Fruit fly (Drosophila melanogaster) whole organism, embryonic: ENCODE data around the gene CG17127.

Experiments used
- Antp ChIP-seq: fragments of 200-800 bp; sonication (Bioruptor generic); optimal IDR thresholded peaks from 3 replicates; lab custom pipeline; 2016; ENCODE audit warnings: missing biosample characterization, missing genetic modification characterization
- Awh ChIP-seq: fragments of 200-800 bp; sonication (Bioruptor generic); IDR thresholded peaks from 2 replicates; pipeline ENCODE4, ENCODE4 v1.3.6; 2022; ENCODE audit warnings: missing biosample characterization, missing genetic modification characterization
- CG10209 ChIP-seq: fragments of 200-800 bp; sonication (Bioruptor generic); optimal IDR thresholded peaks from 3 replicates; lab custom pipeline; 2017; ENCODE audit warnings: missing biosample characterization, mild to moderate bottlenecking, missing genetic modification characterization, missing genetic modification reagents
- CG1024 ChIP-seq: fragments of 200-800 bp; sonication (Bioruptor generic); IDR thresholded peaks from 2 replicates; pipeline ENCODE4 v1.3.6; 2022; ENCODE audit warnings: missing biosample characterization, missing genetic modification characterization
- CG15601 ChIP-seq: fragments of 200-800 bp; sonication (Bioruptor generic); optimal IDR thresholded peaks from 3 replicates; lab custom pipeline; 2019; ENCODE audit warnings: missing biosample characterization, mild to moderate bottlenecking, missing genetic modification characterization, moderate library complexity
- CG1792 ChIP-seq: fragments of 200-800 bp; sonication (Bioruptor generic); optimal IDR thresholded peaks from 2 replicates; lab custom pipeline; 2016; ENCODE audit warnings: missing biosample characterization, missing genetic modification characterization
- CG2199 ChIP-seq: fragments of 200-800 bp; sonication (Bioruptor generic); IDR thresholded peaks from 3 replicates; pipeline ENCODE4 v1.3.6; 2022; ENCODE audit warnings: missing biosample characterization, missing genetic modification characterization
- CG2678 ChIP-seq: fragments of 200-800 bp; sonication (Bioruptor generic); optimal IDR thresholded peaks from 3 replicates; lab custom pipeline; 2019; ENCODE audit warnings: missing biosample characterization, mild to moderate bottlenecking, missing genetic modification characterization, moderate library complexity
- CG2712 ChIP-seq: fragments of 200-800 bp; optimal IDR thresholded peaks from 3 replicates; lab custom pipeline; 2019; ENCODE audit warnings: missing biosample characterization, mild to moderate bottlenecking, missing genetic modification characterization, moderate library complexity
- CG2889 ChIP-seq: fragments of 200-800 bp; sonication (Bioruptor generic); IDR thresholded peaks from 3 replicates; pipeline ENCODE4 v1.3.6; 2022; ENCODE audit warnings: missing biosample characterization, missing genetic modification characterization
- CG33557 ChIP-seq: fragments of 200-800 bp; sonication (Bioruptor generic); optimal IDR thresholded peaks from 2 replicates; lab custom pipeline; 2019; ENCODE audit warnings: missing biosample characterization, mild to moderate bottlenecking, missing genetic modification characterization, moderate library complexity
- CG3995 ChIP-seq: fragments of 200-800 bp; sonication (Bioruptor generic); optimal IDR thresholded peaks from 3 replicates; lab custom pipeline; 2016; ENCODE audit warnings: missing biosample characterization, missing genetic modification characterization
- CG4730 ChIP-seq: fragments of 200-800 bp; sonication (Bioruptor generic); IDR thresholded peaks from 2 replicates; pipeline ENCODE4 v1.3.6; 2022; ENCODE audit warnings: missing biosample characterization, missing genetic modification characterization
- CG5245 ChIP-seq: fragments of 200-800 bp; sonication (Bioruptor generic); optimal IDR thresholded peaks from 3 replicates; lab custom pipeline; 2016; ENCODE audit warnings: missing biosample characterization, missing genetic modification characterization
- CG7839 ChIP-seq: fragments of 200-800 bp; sonication (Bioruptor generic); optimal IDR thresholded peaks from 3 replicates; lab custom pipeline; 2018; ENCODE audit warnings: missing biosample characterization, mild to moderate bottlenecking, missing genetic modification characterization, moderate library complexity
- CG9797 ChIP-seq: fragments of 200-800 bp; sonication (Bioruptor generic); optimal IDR thresholded peaks from 3 replicates; lab custom pipeline; 2018; ENCODE audit warnings: missing biosample characterization, mild to moderate bottlenecking, missing genetic modification characterization
- D ChIP-seq, 2 experiments: fragments of 200-800 bp in 1 of 2; fragments of >200 bp in 1 of 2; sonication (Bioruptor generic) in 1 of 2; optimal IDR thresholded peaks; 2 replicates in 1 of 2; 3 replicates in 1 of 2; lab custom pipeline; 2017; ENCODE audit warnings: mild to moderate bottlenecking in 1 of 2, missing biosample characterization in 1 of 2, missing genetic modification characterization in 1 of 2, missing genetic modification reagents in 1 of 2
- Dad ChIP-seq: fragments of 200-800 bp; sonication (Bioruptor generic); optimal IDR thresholded peaks from 3 replicates; lab custom pipeline; 2016; ENCODE audit warnings: missing biosample characterization, missing genetic modification characterization
- Deaf1 ChIP-seq: fragments of 200-800 bp; optimal IDR thresholded peaks from 3 replicates; lab custom pipeline; 2019; ENCODE audit warnings: missing biosample characterization, mild to moderate bottlenecking, missing genetic modification characterization, moderate library complexity
- Dp ChIP-seq: fragments of 200-800 bp; sonication (Bioruptor generic); optimal IDR thresholded peaks from 2 replicates; lab custom pipeline; 2018; ENCODE audit warnings: missing biosample characterization, mild to moderate bottlenecking, missing genetic modification characterization, moderate library complexity
- GATAe ChIP-seq: fragments of 200-800 bp; sonication (Bioruptor generic); conservative IDR thresholded peaks from 2 replicates; pipeline ENCODE4 v1.3.6; 2022; ENCODE audit warnings: missing biosample characterization, missing genetic modification characterization
- H15 ChIP-seq: fragments of 200-800 bp; sonication (Bioruptor generic); IDR thresholded peaks from 3 replicates; pipeline ENCODE4 v1.3.6; 2022; ENCODE audit warnings: missing biosample characterization, missing genetic modification characterization
- Hey ChIP-seq: fragments of 200-800 bp; sonication (Bioruptor generic); optimal IDR thresholded peaks from 3 replicates; lab custom pipeline; 2018; ENCODE audit warnings: missing biosample characterization, mild to moderate bottlenecking, missing genetic modification characterization
- HmgZ ChIP-seq: fragments of 200-800 bp; sonication (Bioruptor generic); optimal IDR thresholded peaks from 2 replicates; lab custom pipeline; 2018; ENCODE audit warnings: missing biosample characterization, mild to moderate bottlenecking, missing genetic modification characterization
- Mad ChIP-seq: fragments of 200-800 bp; sonication (Bioruptor generic); optimal IDR thresholded peaks from 2 replicates; lab custom pipeline; 2016; ENCODE audit warnings: missing biosample characterization, missing genetic modification characterization
- Max ChIP-seq: fragments of 200-800 bp; sonication (Bioruptor generic); optimal IDR thresholded peaks from 2 replicates; lab custom pipeline; 2016; ENCODE audit warnings: missing biosample characterization, mild to moderate bottlenecking, missing genetic modification characterization
- Nf-YC ChIP-seq: fragments of 200-800 bp; optimal IDR thresholded peaks from 3 replicates; lab custom pipeline; 2019; ENCODE audit warnings: missing biosample characterization, mild to moderate bottlenecking, missing genetic modification characterization, moderate library complexity
- Oaz ChIP-seq: fragments of 200-800 bp; sonication (Bioruptor generic); IDR thresholded peaks from 2 replicates; pipeline ENCODE4 v1.3.6; 2022; ENCODE audit warnings: missing biosample characterization, missing genetic modification characterization
- Six4 ChIP-seq: fragments of 200-800 bp; sonication (Bioruptor generic); optimal IDR thresholded peaks from 2 replicates; lab custom pipeline; 2016; ENCODE audit warnings: missing biosample characterization, missing genetic modification characterization
- Usf ChIP-seq: fragments of 200-800 bp; sonication (Bioruptor generic); optimal IDR thresholded peaks from 2 replicates; lab custom pipeline; 2017; ENCODE audit warnings: missing genotype, missing biosample characterization, missing genetic modification characterization
- ato ChIP-seq: fragments of 200-800 bp; sonication (Bioruptor generic); IDR thresholded peaks from 2 replicates; pipeline ENCODE4 v1.3.6; 2022; ENCODE audit warnings: missing biosample characterization, missing genetic modification characterization; ENCODE audit not compliant: partially characterized antibody
- cas ChIP-seq: fragments of 200-800 bp; sonication (Bioruptor generic); IDR thresholded peaks from 2 replicates; pipeline ENCODE4 v1.3.6; 2022; ENCODE audit warnings: missing biosample characterization, missing genetic modification characterization
- cato ChIP-seq: fragments of 200-800 bp; sonication (Bioruptor generic); optimal IDR thresholded peaks from 2 replicates; lab custom pipeline; 2016; ENCODE audit warnings: missing biosample characterization, missing genetic modification characterization, borderline replicate concordance
- chm ChIP-seq: fragments of 200-800 bp; sonication (Bioruptor generic); IDR thresholded peaks from 2 replicates; pipeline ENCODE4 v1.3.6; 2022; ENCODE audit warnings: missing biosample characterization, missing genetic modification characterization
- corto ChIP-seq: fragments of 200-800 bp; sonication (Bioruptor generic); optimal IDR thresholded peaks from 2 replicates; lab custom pipeline; 2016; ENCODE audit warnings: missing biosample characterization, mild to moderate bottlenecking, missing genetic modification characterization, moderate library complexity
- crol ChIP-seq: fragments of 200-800 bp; sonication (Bioruptor generic); IDR thresholded peaks from 2 replicates; pipeline ENCODE4 v1.3.6; 2022; ENCODE audit warnings: missing biosample characterization, missing genetic modification characterization
- dimm ChIP-seq: fragments of 200-800 bp; sonication (Bioruptor generic); IDR thresholded peaks from 2 replicates; pipeline ENCODE4 v1.3.6; 2022; ENCODE audit warnings: missing biosample characterization, missing genetic modification characterization
- ewg ChIP-seq: fragments of 200-800 bp; sonication (Bioruptor generic); optimal IDR thresholded peaks from 3 replicates; lab custom pipeline; 2017; ENCODE audit warnings: mild to moderate bottlenecking, missing biosample characterization, missing genetic modification reagents, missing genetic modification characterization
- fd64A ChIP-seq: fragments of 200-800 bp; sonication (Bioruptor generic); optimal IDR thresholded peaks from 3 replicates; lab custom pipeline; 2018; ENCODE audit warnings: missing biosample characterization, mild to moderate bottlenecking, missing genetic modification characterization
- gsb ChIP-seq: fragments of 200-800 bp; sonication (Bioruptor generic); IDR thresholded peaks from 2 replicates; pipeline ENCODE4 v1.3.6; 2022; ENCODE audit warnings: missing biosample characterization, missing genetic modification characterization
- inv ChIP-seq: fragments of 200-800 bp; sonication (Bioruptor generic); IDR thresholded peaks from 2 replicates; pipeline ENCODE4 v1.3.6; 2022; ENCODE audit warnings: missing biosample characterization, missing genetic modification characterization; ENCODE audit not compliant: partially characterized antibody
- ken ChIP-seq: fragments of 200-800 bp; sonication (Bioruptor generic); IDR thresholded peaks from 3 replicates; pipeline ENCODE4 v1.3.6; 2022; ENCODE audit warnings: missing biosample characterization, missing genetic modification characterization
- pan ChIP-seq, 4 experiments: fragments of >200 bp in 3 of 4; fragments of 200-800 bp in 1 of 4; sonication (Bioruptor generic) in 1 of 4; optimal IDR thresholded peaks in 3 of 4; IDR thresholded peaks in 1 of 4; 2 replicates each; pipeline versions ENCODE4 v1.3.6 to Lab custom; 2017 to 2022; ENCODE audit warnings: missing biosample characterization in 2 of 4, missing genetic modification characterization in 2 of 4, mixed read lengths in 1 of 4
- phol ChIP-seq: fragments of 200-800 bp; sonication (Bioruptor generic); optimal IDR thresholded peaks from 3 replicates; lab custom pipeline; 2018; ENCODE audit warnings: missing biosample characterization, mild to moderate bottlenecking, missing genetic modification characterization, moderate library complexity
- sima ChIP-seq: fragments of 200-800 bp; sonication (Bioruptor generic); optimal IDR thresholded peaks from 2 replicates; lab custom pipeline; 2016; ENCODE audit warnings: missing biosample characterization, missing genetic modification characterization
- ssp ChIP-seq: fragments of 200-800 bp; sonication (Bioruptor generic); IDR thresholded peaks from 2 replicates; pipeline ENCODE4 v1.3.6; 2022; ENCODE audit warnings: missing biosample characterization, missing genetic modification characterization
- stwl ChIP-seq: fragments of 200-800 bp; sonication (Bioruptor generic); optimal IDR thresholded peaks from 3 replicates; lab custom pipeline; 2018; ENCODE audit warnings: missing biosample characterization, mild to moderate bottlenecking, missing genetic modification characterization, moderate library complexity
- unc-4 ChIP-seq: fragments of 200-800 bp; sonication (Bioruptor generic); IDR thresholded peaks from 2 replicates; pipeline ENCODE4 v1.3.6; 2022; ENCODE audit warnings: missing biosample characterization, missing genetic modification characterization; ENCODE audit not compliant: partially characterized antibody

Gene CG17127

DNA sequence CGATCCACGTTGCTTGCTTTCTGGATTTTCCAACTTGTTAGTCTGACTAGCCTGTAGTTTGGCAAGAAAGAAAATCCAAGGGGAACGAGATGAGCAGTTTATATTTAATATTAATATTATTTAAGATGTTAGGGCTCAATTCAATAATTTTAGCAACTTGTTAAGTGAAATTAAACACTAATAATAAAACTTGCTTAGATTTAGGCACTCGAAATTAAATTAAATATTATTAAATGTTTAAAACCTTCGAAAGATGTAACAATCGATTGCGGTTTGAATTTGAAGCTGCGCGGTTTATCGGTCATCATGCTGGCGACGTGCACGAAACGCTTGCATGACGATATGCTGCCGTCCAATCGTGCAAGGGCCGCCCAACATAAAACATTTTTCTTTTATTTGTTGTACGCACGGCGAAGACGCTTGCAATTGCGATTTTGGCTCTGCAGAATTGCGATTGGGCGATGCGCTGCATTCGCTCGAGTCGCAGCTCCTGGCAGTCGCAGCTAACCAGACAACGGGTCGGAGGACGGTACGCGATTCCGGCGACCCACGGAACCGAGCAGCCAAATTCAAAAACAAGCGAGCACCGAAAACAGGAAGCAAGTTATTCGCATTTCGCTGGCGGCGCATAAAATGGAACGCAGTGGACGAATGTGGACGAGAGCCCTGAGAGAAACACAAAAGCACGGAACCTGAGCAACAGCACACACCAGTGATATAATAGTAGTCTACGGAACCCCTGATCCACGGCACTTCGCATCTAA, 33.5 kb upstream of the CG17127 start, which contains the start of the genes Vha16-5 and CG12299 (continued):
- peak; percentile 87 for TF ChIP-seq Mad
- peak; percentile 73 for TF ChIP-seq inv
- peak; percentile 73 for TF ChIP-seq gsb (GFP tag; lab: Robert Waterston, UW)
- TF ChIP-seq pan (optimal IDR thresholded peaks at IDR 0.05; lab: Kevin White, UChicago): no peak
- TF ChIP-seq pan (GFP tag; optimal IDR thresholded peaks at IDR 0.05 in 1 of 2, IDR thresholded peaks at IDR 0.05 in 1 of 2): peak in 1 of 2 experiments; percentile 88
- TF ChIP-seq cas: peak; percentile 75
- no peak for TF ChIP-seq Hey (tag; lab: Kevin White, UChicago)
- peak; percentile 92 for TF ChIP-seq ato (GFP tag; lab: Robert Waterston, UW)
- peak; percentile 75; the same call in 1 of the 3 replicates for TF ChIP-seq CG2199 (GFP tag; lab: Robert Waterston, UW)
- peak; percentile 97 for TF ChIP-seq chm (GFP tag; lab: Robert Waterston, UW)
- TF ChIP-seq dimm: peak; percentile 64
- TF ChIP-seq cato (GFP tag; lab: Kevin White, UChicago): peak; percentile 64
- peak; percentile 94 for TF ChIP-seq Dad (GFP tag; lab: Kevin White, UChicago)
- no peak for TF ChIP-seq fd64A (GFP tag; lab: Kevin White, UChicago)
- no peak for TF ChIP-seq sima (GFP tag; lab: Kevin White, UChicago)
- TF ChIP-seq Nf-YC (tag; lab: Kevin White, UChicago): no peak
- TF ChIP-seq CG15601 (tag; lab: Kevin White, UChicago): peak; percentile 76
- peak; percentile 81 for TF ChIP-seq CG2712 (tag; lab: Kevin White, UChicago)
- TF ChIP-seq Dp (GFP tag; lab: Kevin White, UChicago): peak; percentile 92
- TF ChIP-seq ken: peak; percentile 98
- TF ChIP-seq Six4: peak; percentile 77
- TF ChIP-seq CG9797 (GFP tag; lab: Kevin White, UChicago): peak; percentile 55
- peak; percentile 88 for TF ChIP-seq CG1024 (GFP tag; lab: Robert Waterston, UW)
- peak; percentile 99 for TF ChIP-seq CG1792
- TF ChIP-seq CG2678: no peak
- TF ChIP-seq CG7839 (tag; lab: Kevin White, UChicago): no peak
- TF ChIP-seq CG2889 (GFP tag; lab: Robert Waterston, UW): peak; percentile 87
- TF ChIP-seq corto (GFP tag; lab: Kevin White, UChicago): no peak
- TF ChIP-seq CG5245: peak; percentile 88
- peak; percentile 96 for TF ChIP-seq H15 (GFP tag; lab: Robert Waterston, UW)
- no peak for TF ChIP-seq CG33557 (GFP tag; lab: Kevin White, UChicago)
- peak; percentile 76 for TF ChIP-seq ssp
- no peak for TF ChIP-seq Deaf1 (tag; lab: Kevin White, UChicago)
- peak; percentile 74 for TF ChIP-seq ewg
- TF ChIP-seq Oaz (GFP tag; lab: Robert Waterston, UW): peak; percentile 78
- TF ChIP-seq Awh (GFP tag; lab: Robert Waterston, UW): peak; percentile 64
- peak; percentile 45 for TF ChIP-seq Usf (GFP tag; lab: Kevin White, UChicago)
- peak; percentile 72 for TF ChIP-seq CG10209 (GFP tag; lab: Kevin White, UChicago)
- no peak; the same call in 1 of the 2 replicates for TF ChIP-seq GATAe
- TF ChIP-seq phol (tag; lab: Kevin White, UChicago): peak; percentile 94
- 0 out of 2 replicates have a peak, but pooled peaks have one; percentile 12 for TF ChIP-seq crol (GFP tag; lab: Robert Waterston, UW)
- TF ChIP-seq CG3995: peak; percentile 35
- peak; percentile 54 for TF ChIP-seq stwl (tag; lab: Kevin White, UChicago)
- peak; percentile 69 for TF ChIP-seq unc-4
- TF ChIP-seq HmgZ (tag; lab: Kevin White, UChicago): peak; percentile 70
- peak; percentile 74 for TF ChIP-seq Max (GFP tag; lab: Kevin White, UChicago)
- TF ChIP-seq CG4730 (GFP tag; lab: Robert Waterston, UW): peak; percentile 86
- TF ChIP-seq D (optimal IDR thresholded peaks at IDR 0.05; lab: Kevin White, UChicago): no peak
- TF ChIP-seq D (GFP tag; optimal IDR thresholded peaks at IDR 0.05; lab: Kevin White, UChicago): no peak
- peak; percentile 92 for TF ChIP-seq Antp (GFP tag; lab: Kevin White, UChicago)
